Fruit fly (Drosophila melanogaster) whole organism: ENCODE measurements around the gene CG33511.

Source experiments
- CG8478 ChIP-seq: fragments of >200 bp; optimal IDR thresholded peaks from 2 replicates; lab custom pipeline; 2018; ENCODE audit warnings: inconsistent platforms
- Dll ChIP-seq: fragments of >200 bp; optimal IDR thresholded peaks from 2 replicates; lab custom pipeline; 2017
- EcR ChIP-seq, 2 experiments: fragments of >200 bp; optimal IDR thresholded peaks; 2 replicates each; lab custom pipeline; 2017; ENCODE audit warnings: missing biosample characterization in 2 of 2, missing genetic modification characterization in 2 of 2, missing genetic modification reagents in 2 of 2
- pan ChIP-seq: fragments of >200 bp; optimal IDR thresholded peaks from 2 replicates; lab custom pipeline; 2017
- psq ChIP-seq: fragments of >200 bp; optimal IDR thresholded peaks from 2 replicates; lab custom pipeline; 2017
- usp ChIP-seq: fragments of >200 bp; optimal IDR thresholded peaks from 2 replicates; lab custom pipeline; 2017; ENCODE audit warnings: missing biosample characterization, missing genetic modification characterization, mixed read lengths

The CG33511 gene

dm6 chr2L:21096448-21096994 is 14.2 kb upstream of the CG33511 start, which contains the start of gene CG34136:
Gene CG34136 (plus strand): TSS chr2L:21096922.
- TF ChIP-seq pan (no peak), psq (lab: Kevin White, UChicago) (no peak), CG8478 (lab: Kevin White, UChicago) (no peak), Dll (no peak), EcR (GFP tag; optimal IDR thresholded peaks at IDR 0.05; lab: Kevin White, UChicago) (no peak), usp (GFP tag; lab: Kevin White, UChicago) (no peak)

DNA sequence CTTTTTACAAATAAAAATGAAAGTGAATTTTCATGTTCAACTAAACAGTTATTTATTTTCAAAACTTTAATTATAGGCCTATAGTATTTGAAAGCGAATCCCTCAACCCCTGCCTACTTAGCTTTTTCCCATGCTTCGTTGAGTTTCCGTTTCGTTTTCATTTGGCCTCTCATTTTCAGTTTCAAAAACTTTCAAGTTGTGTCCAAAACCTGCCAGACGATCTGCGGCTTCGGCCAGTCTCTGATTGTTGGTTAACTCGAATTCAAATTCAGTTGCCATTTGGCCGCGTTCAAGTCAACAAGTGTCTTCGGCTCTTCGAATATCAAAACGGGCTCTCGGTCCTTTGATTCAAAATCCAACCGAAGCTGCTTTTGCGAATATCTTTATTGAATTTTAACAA is 8.7 kb upstream of the CG33511 start, which contains the start of gene CG14397:
TSS of gene CG14397 (plus strand) at position 270 of the 400 bp plus-strand sequence.
- TF ChIP-seq psq (lab: Kevin White, UChicago) (no peak), CG8478 (lab: Kevin White, UChicago) (no peak), EcR (GFP tag; optimal IDR thresholded peaks at IDR 0.05; lab: Kevin White, UChicago) (no peak), usp (GFP tag; lab: Kevin White, UChicago) (no peak), pan (no peak), Dll (no peak)

DNA sequence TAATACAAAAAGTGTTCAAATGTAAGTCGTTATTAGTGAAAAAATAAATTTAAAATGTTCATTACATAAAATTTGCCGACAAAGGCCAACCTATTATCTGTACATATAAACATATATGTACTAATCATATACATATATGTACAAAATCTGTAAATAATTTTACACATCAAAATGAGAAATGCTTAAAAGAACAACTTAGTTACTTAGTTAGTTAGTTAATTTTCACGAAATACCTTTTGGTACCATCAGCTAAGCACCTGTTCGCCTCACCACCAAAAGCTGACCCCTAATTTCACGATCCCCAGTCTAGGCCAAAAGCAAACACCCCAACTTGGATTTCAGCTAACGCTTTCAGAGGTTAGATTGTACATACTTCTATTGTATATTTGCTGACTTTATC is 6.8 kb upstream of the CG33511 start, which contains the start of gene CG9259:
TSS of gene CG9259 (plus strand) at position 301 of the 400 bp plus-strand sequence.
- TF ChIP-seq usp (GFP tag; lab: Kevin White, UChicago) (no peak), Dll (no peak), EcR (GFP tag; optimal IDR thresholded peaks at IDR 0.05; lab: Kevin White, UChicago) (no peak), CG8478 (lab: Kevin White, UChicago) (no peak), pan (no peak), psq (lab: Kevin White, UChicago) (no peak)

- TF ChIP-seq Dll (no peak), CG8478 (lab: Kevin White, UChicago) (no peak), usp (GFP tag; lab: Kevin White, UChicago) (no peak), EcR (GFP tag; optimal IDR thresholded peaks at IDR 0.05; lab: Kevin White, UChicago) (no peak), psq (lab: Kevin White, UChicago) (no peak), pan (no peak)
Measured at dm6 chr2L:21088651-21089050, 6.4 kb upstream of the CG33511 start, which contains the start of gene ppk13. Gene ppk13 (minus strand): TSS chr2L:21088751.

DNA sequence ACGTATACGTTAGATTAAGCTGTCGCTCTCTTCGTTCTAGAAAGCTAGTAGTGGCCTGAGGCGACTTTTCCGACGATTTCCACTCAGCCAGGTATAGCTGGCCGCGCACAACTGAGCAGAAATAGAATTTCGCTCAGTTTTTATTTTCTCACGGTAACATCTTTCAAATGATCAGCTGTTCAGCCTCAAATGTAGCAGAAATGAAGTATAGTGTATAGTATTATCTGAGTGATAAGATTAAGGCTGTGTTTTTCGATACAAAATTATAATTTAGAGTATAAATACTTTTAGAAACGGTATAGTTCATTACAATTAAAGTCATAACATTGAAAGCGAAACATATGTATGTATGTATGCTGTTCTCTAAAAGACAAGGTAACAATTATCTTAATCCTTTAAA is 4.1 kb upstream of the CG33511 start, which contains the start of gene CG33509:
TSS of gene CG33509 (minus strand) at position 101 of the 400 bp plus-strand sequence.
- TF ChIP-seq usp (GFP tag; lab: Kevin White, UChicago) (no peak), pan (no peak), Dll (no peak)

DNA sequence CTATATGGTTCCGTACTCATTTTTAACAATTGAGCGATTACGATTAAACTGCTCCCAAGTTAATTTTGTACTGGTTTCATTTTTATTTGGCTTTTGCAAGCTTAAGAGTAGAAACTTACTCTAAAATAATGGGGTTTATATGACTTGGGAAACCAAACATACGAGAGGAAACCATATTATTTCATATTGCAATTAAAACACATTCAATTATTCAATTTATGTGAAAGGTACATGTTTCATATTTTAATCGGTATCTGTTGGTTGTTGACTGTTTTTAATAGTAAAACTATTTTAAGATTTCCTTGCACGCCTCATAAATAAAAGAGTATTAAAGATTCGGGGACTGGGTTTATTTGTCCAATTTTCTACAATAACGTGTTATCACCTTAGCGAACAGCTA is 2.0 kb upstream of the CG33511 start, which contains the start of gene CG33510:
TSS of gene CG33510 (minus strand) at position 59 of the 400 bp plus-strand sequence.
- TF ChIP-seq Dll (no peak), CG8478 (lab: Kevin White, UChicago) (no peak), pan (no peak), EcR (GFP tag; optimal IDR thresholded peaks at IDR 0.05; lab: Kevin White, UChicago) (no peak), psq (lab: Kevin White, UChicago) (no peak), usp (GFP tag; lab: Kevin White, UChicago) (no peak)

dm6 chr2L:21077849-21078248 is 4.4 kb downstream of the CG33511 start:
- TF ChIP-seq CG8478 (lab: Kevin White, UChicago): no peak
- no peak for TF ChIP-seq Dll
- TF ChIP-seq pan: no peak
- TF ChIP-seq EcR (GFP tag; optimal IDR thresholded peaks at IDR 0.05; lab: Kevin White, UChicago): no peak
- TF ChIP-seq usp (GFP tag; lab: Kevin White, UChicago): no peak
- no peak for TF ChIP-seq psq (lab: Kevin White, UChicago)

dm6 chr2L:21075105-21075504 is 7.2 kb downstream of the CG33511 start, which contains the start of gene tadr:
Gene tadr (plus strand): TSS chr2L:21075405.
- no peak for TF ChIP-seq Dll
- no peak for TF ChIP-seq pan
- TF ChIP-seq EcR (GFP tag; optimal IDR thresholded peaks at IDR 0.05; lab: Kevin White, UChicago): no peak
- no peak for TF ChIP-seq usp (GFP tag; lab: Kevin White, UChicago)
- no peak for TF ChIP-seq psq (lab: Kevin White, UChicago)
- TF ChIP-seq CG8478 (lab: Kevin White, UChicago): no peak

dm6 chr2L:21073818-21074217 is 8.5 kb downstream of the CG33511 start:
- TF ChIP-seq pan (no peak), Dll (no peak), EcR (GFP tag; optimal IDR thresholded peaks at IDR 0.05; lab: Kevin White, UChicago) (no peak), CG8478 (lab: Kevin White, UChicago) (no peak), usp (GFP tag; lab: Kevin White, UChicago) (no peak), psq (lab: Kevin White, UChicago) (no peak)

- TF ChIP-seq EcR (GFP tag; optimal IDR thresholded peaks at IDR 0.05; lab: Kevin White, UChicago) (no peak), CG8478 (lab: Kevin White, UChicago) (no peak)
Measured at dm6 chr2L:21073300-21073699, 9.0 kb downstream of the CG33511 start.

DNA sequence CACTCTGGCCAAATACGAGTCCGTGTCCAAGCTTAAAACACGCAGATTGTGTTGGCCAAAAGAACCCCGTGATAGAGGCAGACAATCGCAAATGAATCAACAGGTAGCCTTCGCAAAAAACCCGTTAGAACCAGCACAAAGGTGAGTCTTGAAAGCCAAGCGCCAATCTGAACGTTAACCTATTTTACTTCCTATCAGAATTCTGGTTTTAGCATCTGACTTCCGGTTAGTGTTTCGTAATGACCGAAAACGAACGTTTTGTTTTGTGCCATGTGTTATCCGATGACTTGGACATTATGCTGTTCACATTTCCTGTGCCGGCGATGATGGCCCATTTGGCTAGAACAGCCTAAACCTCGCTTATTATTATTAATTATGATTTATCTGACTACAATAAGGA is 9.9 kb downstream of the CG33511 start:
- TF ChIP-seq EcR (GFP tag; optimal IDR thresholded peaks at IDR 0.05; lab: Kevin White, UChicago) (no peak), Dll (no peak), CG8478 (lab: Kevin White, UChicago) (no peak), usp (GFP tag; lab: Kevin White, UChicago) (no peak), psq (lab: Kevin White, UChicago) (no peak), pan (no peak)

DNA sequence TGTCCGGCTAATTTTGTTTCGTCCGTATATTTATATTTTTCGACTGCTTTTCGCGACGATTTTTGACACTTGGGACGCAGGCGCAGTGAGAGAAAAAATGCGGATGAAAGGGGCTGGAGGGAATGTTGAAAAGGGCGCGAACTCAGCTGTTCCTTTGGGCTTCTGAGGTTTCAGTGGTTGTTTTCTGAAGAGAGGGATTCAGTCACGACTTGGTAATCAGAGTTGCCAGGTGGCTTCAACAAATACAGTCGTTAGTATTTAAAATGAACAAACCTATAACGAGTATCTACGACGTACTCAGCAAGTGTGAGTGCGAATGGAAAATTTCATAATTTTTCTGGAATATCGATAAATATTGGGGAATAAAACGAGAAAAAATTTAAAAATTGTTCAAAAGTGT is 10.9 kb downstream of the CG33511 start, which contains the start of gene CG9265:
TSS of gene CG9265 (minus strand) at position 68 of the 400 bp plus-strand sequence.
- TF ChIP-seq usp (GFP tag; lab: Kevin White, UChicago) (no peak), EcR (GFP tag; optimal IDR thresholded peaks at IDR 0.05; lab: Kevin White, UChicago) (no peak), CG8478 (lab: Kevin White, UChicago) (no peak), pan (no peak), psq (lab: Kevin White, UChicago) (no peak), Dll (no peak)
